Fruit fly (Drosophila melanogaster) whole organism, prepupa: ENCODE data around the gene CG10650.

Source experiments
- Blimp-1 ChIP-seq: fragments of 200-800 bp; sonication (Bioruptor generic); optimal IDR thresholded peaks from 3 replicates; lab custom pipeline; 2017; ENCODE audit warnings: missing biosample characterization, missing genetic modification characterization, mild to moderate bottlenecking, moderate library complexity, missing genetic modification reagents
- CG10631 ChIP-seq: fragments of 200-800 bp; sonication (Bioruptor generic); optimal IDR thresholded peaks from 2 replicates; lab custom pipeline; 2016; ENCODE audit warnings: missing biosample characterization, missing genetic modification characterization
- CG10669 ChIP-seq: fragments of 200-800 bp; sonication (Bioruptor generic); optimal IDR thresholded peaks from 3 replicates; lab custom pipeline; 2018; ENCODE audit warnings: missing biosample characterization, mild to moderate bottlenecking, missing genetic modification characterization, moderate library complexity
- CG11762 ChIP-seq: fragments of 200-800 bp; sonication (Bioruptor generic); optimal IDR thresholded peaks from 3 replicates; lab custom pipeline; 2016; ENCODE audit warnings: missing biosample characterization, missing genetic modification characterization; ENCODE audit not compliant: insufficient read depth
- CG11902 ChIP-seq: fragments of 200-800 bp; sonication (Bioruptor generic); optimal IDR thresholded peaks from 3 replicates; lab custom pipeline; 2016; ENCODE audit warnings: missing biosample characterization, missing genetic modification characterization
- CG1621 ChIP-seq: fragments of 200-800 bp; sonication (Bioruptor generic); optimal IDR thresholded peaks from 3 replicates; lab custom pipeline; 2018; ENCODE audit warnings: missing biosample characterization, mild to moderate bottlenecking, missing genetic modification characterization
- CG16779 ChIP-seq: fragments of 200-800 bp; sonication (Bioruptor generic); optimal IDR thresholded peaks from 3 replicates; lab custom pipeline; 2017; ENCODE audit warnings: missing biosample characterization, mild to moderate bottlenecking, missing genetic modification characterization
- CG3032 ChIP-seq: fragments of 200-800 bp; optimal IDR thresholded peaks from 2 replicates; lab custom pipeline; 2019; ENCODE audit warnings: missing biosample characterization, mild to moderate bottlenecking, missing genetic modification characterization, moderate library complexity
- CG31627 ChIP-seq: fragments of 200-800 bp; sonication (Bioruptor generic); optimal IDR thresholded peaks from 3 replicates; lab custom pipeline; 2016; ENCODE audit warnings: missing biosample characterization, missing genetic modification characterization
- CG32006 ChIP-seq: fragments of 200-800 bp; sonication (Bioruptor generic); optimal IDR thresholded peaks from 3 replicates; lab custom pipeline; 2017; ENCODE audit warnings: missing biosample characterization, mild to moderate bottlenecking, missing genetic modification characterization
- CG34406 ChIP-seq: fragments of 200-800 bp; sonication (Bioruptor generic); optimal IDR thresholded peaks from 3 replicates; lab custom pipeline; 2016; ENCODE audit warnings: missing biosample characterization, missing genetic modification characterization
- CG3919 ChIP-seq: fragments of 200-800 bp; sonication (Bioruptor generic); optimal IDR thresholded peaks from 3 replicates; lab custom pipeline; 2016; ENCODE audit warnings: missing biosample characterization, missing genetic modification characterization
- CG4318 ChIP-seq: fragments of 200-800 bp; sonication (Bioruptor generic); optimal IDR thresholded peaks from 3 replicates; lab custom pipeline; 2017; ENCODE audit warnings: missing biosample characterization, mild to moderate bottlenecking, missing genetic modification characterization
- CG6163 ChIP-seq: fragments of 200-800 bp; sonication (Bioruptor generic); IDR thresholded peaks from 3 replicates; pipeline ENCODE4 v1.3.6; 2022; ENCODE audit warnings: missing biosample characterization, missing genetic modification characterization
- CG6276 ChIP-seq: fragments of 200-800 bp; sonication (Bioruptor generic); optimal IDR thresholded peaks from 2 replicates; lab custom pipeline; 2017; ENCODE audit warnings: missing biosample characterization, mild to moderate bottlenecking, missing genetic modification characterization
- CG6792 ChIP-seq: fragments of 200-800 bp; sonication (Bioruptor generic); optimal IDR thresholded peaks from 3 replicates; lab custom pipeline; 2016; ENCODE audit warnings: missing biosample characterization, missing genetic modification characterization
- CG6808 ChIP-seq: fragments of 200-800 bp; sonication (Bioruptor generic); optimal IDR thresholded peaks from 3 replicates; lab custom pipeline; 2017; ENCODE audit warnings: missing biosample characterization, missing genetic modification characterization, mild to moderate bottlenecking, moderate library complexity, missing genetic modification reagents
- CG6854 ChIP-seq: fragments of 200-800 bp; sonication (Bioruptor generic); optimal IDR thresholded peaks from 2 replicates; lab custom pipeline; 2017; ENCODE audit warnings: missing biosample characterization, mild to moderate bottlenecking, missing genetic modification characterization
- CG7368 ChIP-seq: fragments of 200-800 bp; sonication (Bioruptor generic); optimal IDR thresholded peaks from 3 replicates; lab custom pipeline; 2016; ENCODE audit warnings: missing biosample characterization, missing genetic modification characterization
- CG8119 ChIP-seq: fragments of 200-800 bp; sonication (Bioruptor generic); IDR thresholded peaks from 3 replicates; pipeline ENCODE4 v1.3.6; 2022; ENCODE audit warnings: missing biosample characterization, missing genetic modification characterization
- CG8319 ChIP-seq: fragments of 200-800 bp; sonication (Bioruptor generic); optimal IDR thresholded peaks from 3 replicates; lab custom pipeline; 2016; ENCODE audit warnings: missing biosample characterization, missing genetic modification characterization
- CG8632 ChIP-seq: fragments of 200-800 bp; sonication (Bioruptor generic); optimal IDR thresholded peaks from 3 replicates; lab custom pipeline; 2016; ENCODE audit warnings: missing biosample characterization, missing genetic modification characterization
- CG9139 ChIP-seq: fragments of 200-800 bp; sonication (Bioruptor generic); optimal IDR thresholded peaks from 3 replicates; lab custom pipeline; 2017; ENCODE audit warnings: missing biosample characterization, mild to moderate bottlenecking, missing genetic modification characterization
- Eip75B ChIP-seq: fragments of 200-800 bp; sonication (Bioruptor generic); optimal IDR thresholded peaks from 3 replicates; lab custom pipeline; 2016; ENCODE audit warnings: missing biosample characterization, missing genetic modification characterization
- Eip78C ChIP-seq: fragments of 200-800 bp; sonication (Bioruptor generic); peaks from one replicate; lab custom pipeline; 2016; ENCODE audit warnings: missing biosample characterization, missing genetic modification characterization
- Eip93F ChIP-seq: fragments of 200-800 bp; sonication (Bioruptor generic); optimal IDR thresholded peaks from 2 replicates; lab custom pipeline; 2016; ENCODE audit warnings: missing biosample characterization, mild to moderate bottlenecking, missing genetic modification characterization
- Ets21C ChIP-seq: fragments of 200-800 bp; sonication (Bioruptor generic); optimal IDR thresholded peaks from 3 replicates; lab custom pipeline; 2016; ENCODE audit warnings: missing biosample characterization, missing genetic modification characterization
- Ets96B ChIP-seq: fragments of 200-800 bp; optimal IDR thresholded peaks from 2 replicates; lab custom pipeline; 2019; ENCODE audit warnings: missing biosample characterization, mild to moderate bottlenecking, missing genetic modification characterization, moderate library complexity
- Gug ChIP-seq: fragments of 200-800 bp; sonication (Bioruptor generic); IDR thresholded peaks from 2 replicates; pipeline ENCODE4 v1.3.6; 2022; ENCODE audit warnings: missing biosample characterization, missing genetic modification characterization
- Hr38 ChIP-seq: sonication (Bioruptor generic); optimal IDR thresholded peaks from 2 replicates; lab custom pipeline; 2016; ENCODE audit warnings: missing biosample characterization, missing genetic modification characterization
- Hr39 ChIP-seq: fragments of 200-800 bp; sonication (Bioruptor generic); optimal IDR thresholded peaks from 2 replicates; lab custom pipeline; 2016; ENCODE audit warnings: missing biosample characterization, missing genetic modification characterization
- Hr4 ChIP-seq: fragments of 200-800 bp; sonication (Bioruptor generic); optimal IDR thresholded peaks from 3 replicates; lab custom pipeline; 2016; ENCODE audit warnings: missing biosample characterization, missing genetic modification characterization
- Lpt ChIP-seq: fragments of 200-800 bp; sonication (Bioruptor generic); optimal IDR thresholded peaks from 3 replicates; lab custom pipeline; 2016; ENCODE audit warnings: missing biosample characterization, missing genetic modification characterization
- Met ChIP-seq: fragments of 200-800 bp; sonication (Bioruptor generic); optimal IDR thresholded peaks from 3 replicates; lab custom pipeline; 2016; ENCODE audit warnings: missing biosample characterization, missing genetic modification characterization
- OdsH ChIP-seq: fragments of 200-800 bp; sonication (Bioruptor generic); optimal IDR thresholded peaks from 3 replicates; lab custom pipeline; 2016; ENCODE audit warnings: missing biosample characterization, missing genetic modification characterization
- Smox ChIP-seq: fragments of 200-800 bp; sonication (Bioruptor generic); optimal IDR thresholded peaks from 3 replicates; lab custom pipeline; 2016; ENCODE audit warnings: missing biosample characterization, missing genetic modification characterization
- Sox102F ChIP-seq: fragments of 200-800 bp; sonication (Bioruptor generic); optimal IDR thresholded peaks from 2 replicates; lab custom pipeline; 2016; ENCODE audit warnings: missing biosample characterization, mild to moderate bottlenecking, missing genetic modification characterization
- Sox14 ChIP-seq: fragments of 200-800 bp; sonication (Bioruptor generic); optimal IDR thresholded peaks from 3 replicates; lab custom pipeline; 2016; ENCODE audit warnings: missing biosample characterization, missing genetic modification characterization
- achi ChIP-seq: fragments of 200-800 bp; sonication (Bioruptor generic); optimal IDR thresholded peaks from 3 replicates; lab custom pipeline; 2016; ENCODE audit warnings: missing biosample characterization, missing genetic modification characterization
- acj6 ChIP-seq: fragments of 200-800 bp; sonication (Bioruptor generic); optimal IDR thresholded peaks from 3 replicates; lab custom pipeline; 2016; ENCODE audit warnings: missing biosample characterization, missing genetic modification characterization
- cyc ChIP-seq: fragments of 200-800 bp; sonication (Bioruptor generic); optimal IDR thresholded peaks from 3 replicates; lab custom pipeline; 2016; ENCODE audit warnings: missing biosample characterization, missing genetic modification characterization
- dac ChIP-seq: fragments of 200-800 bp; sonication (Bioruptor generic); optimal IDR thresholded peaks from 2 replicates; lab custom pipeline; 2017; ENCODE audit warnings: missing biosample characterization, mild to moderate bottlenecking, missing genetic modification characterization
- eg ChIP-seq: fragments of 200-800 bp; sonication (Bioruptor generic); IDR thresholded peaks from 3 replicates; pipeline ENCODE4 v1.3.6; 2022; ENCODE audit warnings: missing biosample characterization, missing genetic modification characterization
- esn ChIP-seq: fragments of 200-800 bp; sonication (Bioruptor generic); optimal IDR thresholded peaks from 2 replicates; lab custom pipeline; 2016; ENCODE audit warnings: missing biosample characterization, mild to moderate bottlenecking, missing genetic modification characterization, moderate library complexity
- fd85E ChIP-seq: fragments of 200-800 bp; sonication (Bioruptor generic); optimal IDR thresholded peaks from 3 replicates; lab custom pipeline; 2016; ENCODE audit warnings: missing biosample characterization, missing genetic modification characterization
- fkh ChIP-seq: fragments of 200-800 bp; sonication (Bioruptor generic); optimal IDR thresholded peaks from 3 replicates; lab custom pipeline; 2017; ENCODE audit warnings: missing biosample characterization, mild to moderate bottlenecking, missing genetic modification characterization, moderate library complexity
- lz ChIP-seq: fragments of 200-800 bp; sonication (Bioruptor generic); optimal IDR thresholded peaks from 3 replicates; lab custom pipeline; 2016; ENCODE audit warnings: missing biosample characterization, missing genetic modification characterization
- net ChIP-seq: fragments of 200-800 bp; sonication (Bioruptor generic); optimal IDR thresholded peaks from 3 replicates; lab custom pipeline; 2016; ENCODE audit warnings: missing biosample characterization, missing genetic modification characterization
- spab ChIP-seq: fragments of 200-800 bp; sonication (Bioruptor generic); optimal IDR thresholded peaks from 2 replicates; lab custom pipeline; 2017; ENCODE audit warnings: missing biosample characterization, mild to moderate bottlenecking, missing genetic modification characterization, missing genetic modification reagents
- ss ChIP-seq, 2 experiments: fragments of 200-800 bp; sonication (Bioruptor generic); optimal IDR thresholded peaks; 2 replicates in 1 of 2; 3 replicates in 1 of 2; lab custom pipeline; 2017 to 2018; ENCODE audit warnings: mild to moderate bottlenecking in 2 of 2, missing biosample characterization in 2 of 2, missing genetic modification characterization in 2 of 2, moderate library complexity in 1 of 2
- svp ChIP-seq: fragments of 200-800 bp; sonication (Bioruptor generic); peaks from one replicate; lab custom pipeline; 2016; ENCODE audit warnings: missing biosample characterization, missing genetic modification characterization
- topi ChIP-seq: fragments of 200-800 bp; sonication (Bioruptor generic); optimal IDR thresholded peaks from 3 replicates; lab custom pipeline; 2016; ENCODE audit warnings: missing biosample characterization, missing genetic modification characterization
- vri ChIP-seq: fragments of 200-800 bp; sonication (Bioruptor generic); optimal IDR thresholded peaks from 3 replicates; lab custom pipeline; 2016; ENCODE audit warnings: missing biosample characterization, mild to moderate bottlenecking, missing genetic modification characterization

CG10650 gene

DNA sequence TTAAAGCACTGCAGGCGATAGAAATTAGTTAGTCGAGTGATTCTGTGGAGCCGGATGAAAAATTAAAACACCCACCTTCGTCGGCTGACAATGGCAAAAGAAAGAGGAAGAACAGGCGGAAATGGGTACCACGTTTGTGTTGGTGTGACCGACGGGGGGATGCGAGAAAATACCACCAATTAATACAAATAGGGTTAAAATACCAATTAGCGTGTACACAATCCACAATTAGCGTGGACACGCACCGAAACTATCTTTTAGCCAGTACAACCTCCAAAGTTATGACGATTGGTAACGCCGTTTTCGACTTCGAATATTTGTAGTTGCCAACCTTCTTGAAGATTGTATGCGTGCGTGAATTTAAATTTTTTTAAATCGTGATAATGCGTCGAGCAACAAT lies 13.4 kb upstream of the CG10650 start, which contains the start of gene RpL30:
RpL30 (minus strand) TSS at position 177 of the 400 bp plus-strand sequence.
- peak; percentile 98 for TF ChIP-seq CG6854 (GFP tag; lab: Kevin White, UChicago)
- TF ChIP-seq CG3919 (GFP tag; lab: Kevin White, UChicago), result peak; percentile 91
- TF ChIP-seq OdsH, result peak; percentile 62
- peak; percentile 46 for TF ChIP-seq spab
- peak; percentile 62 for TF ChIP-seq Smox (GFP tag; lab: Kevin White, UChicago)
- peak; percentile 80 for TF ChIP-seq achi (GFP tag; lab: Kevin White, UChicago)
- peak; percentile 85 for TF ChIP-seq CG16779
- peak; percentile 86 for TF ChIP-seq Sox102F (GFP tag; lab: Kevin White, UChicago)
- peak; percentile 60 for TF ChIP-seq Ets96B (tag; lab: Kevin White, UChicago)
- TF ChIP-seq Sox14, result peak; percentile 81
- 0 out of 3 replicates have a peak, but pooled peaks have one; percentile 44 for TF ChIP-seq CG8119 (GFP tag; lab: Robert Waterston, UW)
- no peak for TF ChIP-seq Hr38 (GFP tag; lab: Kevin White, UChicago)
- peak; percentile 82 for TF ChIP-seq lz (GFP tag; lab: Kevin White, UChicago)
- TF ChIP-seq Lpt (GFP tag; lab: Kevin White, UChicago), result no peak
- TF ChIP-seq Blimp-1, result peak; percentile 54
- TF ChIP-seq eg (GFP tag; lab: Robert Waterston, UW), result peak; percentile 85
- TF ChIP-seq vri (GFP tag; lab: Kevin White, UChicago), result peak; percentile 83
- peak; percentile 88 to 89 for TF ChIP-seq ss (GFP tag; optimal IDR thresholded peaks at IDR 0.05; lab: Kevin White, UChicago)
- peak; percentile 48 for TF ChIP-seq CG10669 (GFP tag; lab: Kevin White, UChicago)
- peak; percentile 91 for TF ChIP-seq CG6163 (GFP tag; lab: Robert Waterston, UW)
- TF ChIP-seq Eip78C (GFP tag; lab: Kevin White, UChicago), result peak; percentile 93
- TF ChIP-seq CG32006 (GFP tag; lab: Kevin White, UChicago), result peak; percentile 37
- TF ChIP-seq Ets21C (GFP tag; lab: Kevin White, UChicago), result peak; percentile 31
- TF ChIP-seq topi (GFP tag; lab: Kevin White, UChicago), result peak; percentile 84
- peak; percentile 56 for TF ChIP-seq CG8319
- TF ChIP-seq fkh, result peak; percentile 79
- TF ChIP-seq CG1621, result peak; percentile 78
- peak; percentile 39 for TF ChIP-seq CG6276 (GFP tag; lab: Kevin White, UChicago)
- peak; percentile 73 for TF ChIP-seq svp (GFP tag; lab: Kevin White, UChicago)
- TF ChIP-seq CG6808, result peak; percentile 96
- peak; percentile 69 for TF ChIP-seq CG7368 (GFP tag; lab: Kevin White, UChicago)
- peak; percentile 81 for TF ChIP-seq CG34406
- TF ChIP-seq Gug (GFP tag; lab: Robert Waterston, UW), result no peak
- TF ChIP-seq CG9139 (GFP tag; lab: Kevin White, UChicago), result peak; percentile 84
- peak; percentile 90 for TF ChIP-seq net (GFP tag; lab: Kevin White, UChicago)
- no peak for TF ChIP-seq CG4318
- peak; percentile 63 for TF ChIP-seq CG3032 (tag; lab: Kevin White, UChicago)
- TF ChIP-seq fd85E (GFP tag; lab: Kevin White, UChicago), result peak; percentile 90
- TF ChIP-seq cyc (GFP tag; lab: Kevin White, UChicago), result peak; percentile 77
- peak; percentile 52 for TF ChIP-seq CG11762 (GFP tag; lab: Kevin White, UChicago)
- peak; percentile 83 for TF ChIP-seq Eip75B
- TF ChIP-seq Hr4 (GFP tag; lab: Kevin White, UChicago), result peak; percentile 26
- peak; percentile 61 for TF ChIP-seq CG8632 (GFP tag; lab: Kevin White, UChicago)
- no peak for TF ChIP-seq Eip93F (GFP tag; lab: Kevin White, UChicago)
- peak; percentile 33 for TF ChIP-seq CG11902 (GFP tag; lab: Kevin White, UChicago)
- peak; percentile 69 for TF ChIP-seq CG6792 (GFP tag; lab: Kevin White, UChicago)
- TF ChIP-seq Hr39 (GFP tag; lab: Kevin White, UChicago), result peak; percentile 65
- peak; percentile 85 for TF ChIP-seq Met (GFP tag; lab: Kevin White, UChicago)
- TF ChIP-seq acj6, result peak; percentile 48
- TF ChIP-seq CG31627 (GFP tag; lab: Kevin White, UChicago), result peak; percentile 70
- TF ChIP-seq esn (GFP tag; lab: Kevin White, UChicago), result peak; percentile 87
- peak; percentile 33 for TF ChIP-seq CG10631
- TF ChIP-seq dac (GFP tag; lab: Kevin White, UChicago), result peak; percentile 60
